Worm (Caenorhabditis elegans) whole organism, L4 larva: Measurements from ENCODE around the gene nhr-117.

ENCODE experiments used
- R02D3.7 ChIP-seq: fragments of 150-350 bp; sonication (generic microtip); optimal IDR thresholded peaks from 3 replicates; lab custom pipeline; 2014; ENCODE audit warnings: missing biosample characterization, missing genetic modification characterization
- T20F7.1 ChIP-seq: fragments of 200-800 bp; sonication (Bioruptor generic); optimal IDR thresholded peaks from 2 replicates; lab custom pipeline; 2018; ENCODE audit warnings: mild to moderate bottlenecking, missing genetic modification characterization, missing compliant biosample characterization
- aha-1 ChIP-seq: fragments of 150-350 bp; peaks from one replicate; lab custom pipeline; 2014; ENCODE audit warnings: missing biosample characterization, missing genetic modification characterization
- ceh-62 ChIP-seq: sonication (generic microtip); optimal IDR thresholded peaks from 2 replicates; lab custom pipeline; 2017; ENCODE audit warnings: missing biosample characterization, missing genetic modification characterization
- ceh-82 ChIP-seq: sonication (generic microtip); optimal IDR thresholded peaks from 2 replicates; lab custom pipeline; 2017; ENCODE audit warnings: missing biosample characterization, missing genetic modification characterization
- ces-1 ChIP-seq: fragments of 150-350 bp; sonication (generic microtip); optimal IDR thresholded peaks from 4 replicates; lab custom pipeline; 2014; ENCODE audit warnings: missing biosample characterization, missing genetic modification reagents, missing genetic modification characterization
- dmd-9 ChIP-seq: fragments of 200-800 bp; sonication (Bioruptor generic); IDR thresholded peaks from 2 replicates; pipeline ENCODE4 v1.3.6; 2022; ENCODE audit warnings: missing genetic modification reagents, missing genetic modification characterization, missing compliant biosample characterization
- mdl-1 ChIP-seq, 2 experiments: fragments of 150-350 bp in 1 of 2; sonication (generic microtip) in 1 of 2; optimal IDR thresholded peaks; 2 replicates each; lab custom pipeline; 2014 to 2017; ENCODE audit warnings: missing biosample characterization in 2 of 2, missing genetic modification characterization in 2 of 2
- mep-1 ChIP-seq: fragments of 150-350 bp; sonication (generic microtip); optimal IDR thresholded peaks from 3 replicates; lab custom pipeline; 2014; ENCODE audit warnings: missing biosample characterization, missing genetic modification characterization
- nhr-10 ChIP-seq: fragments of 150-350 bp; optimal IDR thresholded peaks from 2 replicates; lab custom pipeline; 2014; ENCODE audit warnings: missing biosample characterization, missing genetic modification characterization
- nhr-48 ChIP-seq: sonication (generic microtip); optimal IDR thresholded peaks from 2 replicates; lab custom pipeline; 2016; ENCODE audit warnings: mild to moderate bottlenecking, missing genetic modification characterization, missing compliant biosample characterization
- set-16 ChIP-seq: fragments of 200-800 bp; sonication (Bioruptor generic); IDR thresholded peaks from 2 replicates; pipeline ENCODE4 v1.3.6; 2022; ENCODE audit warnings: missing genetic modification reagents, missing genetic modification characterization, missing compliant biosample characterization
- tag-97 ChIP-seq: fragments of 200-800 bp; sonication (Bioruptor generic); IDR thresholded peaks from 2 replicates; pipeline ENCODE4 v1.3.6; 2022; ENCODE audit warnings: missing genetic modification characterization, missing compliant biosample characterization
- unc-62 ChIP-seq, 3 experiments: fragments of 150-350 bp in 1 of 3; sonication (generic microtip); optimal IDR thresholded peaks in 2 of 3; peaks in 1 of 3; 1 replicate in 1 of 3; 2 replicates in 2 of 3; lab custom pipeline; 2014 to 2017; ENCODE audit warnings: missing biosample characterization in 3 of 3, missing genetic modification characterization in 3 of 3, missing genetic modification reagents in 3 of 3, missing genotype in 1 of 3

The nhr-117 gene

ce11 chrV:1572585-1572984, 48.7 kb downstream of the nhr-117 start:
- TF ChIP-seq R02D3.7 (tag; lab: Kevin White, UChicago), result no peak
- no peak for TF ChIP-seq nhr-10 (tag; lab: Kevin White, UChicago)
- TF ChIP-seq tag-97 (GFP tag; lab: Robert Waterston, UW), result no peak
- no peak for TF ChIP-seq mep-1
- no peak for TF ChIP-seq set-16 (GFP tag; lab: Robert Waterston, UW)
- TF ChIP-seq dmd-9, result 0 out of 2 replicates have a peak, but pooled peaks have one; percentile 26

ce11 chrV:1570679-1571078, 50.6 kb downstream of the nhr-117 start:
- TF ChIP-seq nhr-10 (tag; lab: Kevin White, UChicago), result no peak
- no peak for TF ChIP-seq T20F7.1 (GFP tag; lab: Kevin White, UChicago)
- no peak for TF ChIP-seq nhr-48
- no peak for TF ChIP-seq ceh-62
- TF ChIP-seq mep-1, result no peak
- TF ChIP-seq ces-1 (GFP tag; lab: Kevin White, UChicago), result no peak

- no peak for TF ChIP-seq ceh-82 (tag; lab: Kevin White, UChicago)
- TF ChIP-seq mdl-1 (tag; optimal IDR thresholded peaks at IDR 0.05; lab: Kevin White, UChicago), result no peak
- peak in 1 of 2 experiments; percentile 52 for TF ChIP-seq unc-62 (GFP tag; optimal IDR thresholded peaks at IDR 0.05 in 1 of 2; lab: Kevin White, UChicago)
- TF ChIP-seq unc-62 (tag; optimal IDR thresholded peaks at IDR 0.05; lab: Kevin White, UChicago), result no peak
- TF ChIP-seq aha-1 (tag; lab: Kevin White, UChicago), result peak; percentile 67
Observed at ce11 chrV:1569750-1570419, 51.4 kb downstream of the nhr-117 start.
